Fruit fly (Drosophila melanogaster): ENCODE measurements around the gene CG31510.
A peak's percentile ranks its signal among the peaks of the same experiment; 100 is the strongest.

Gene CG31510

dm6 chr3R:25127231-25127689 lies 4.5 kb upstream of the CG31510 start, which contains the start of the genes Mocs2A, Mocs2B and Clbn (continued):
- no peak for TF ChIP-seq cato (GFP tag; optimal IDR thresholded peaks at IDR 0.05; ENCODE audit: borderline replicate concordance)
- TF ChIP-seq CG15601 (tag; optimal IDR thresholded peaks at IDR 0.05) = no peak
- peak; percentile 81 for TF ChIP-seq knrl (GFP tag; IDR thresholded peaks at IDR 0.05; ENCODE audit: partially characterized antibody)
- no peak for TF ChIP-seq CG9437 (GFP tag; optimal IDR thresholded peaks at IDR 0.05)
- peak; percentile 60; the same call in 1 of the 2 replicates for TF ChIP-seq nerfin-2 (GFP tag; IDR thresholded peaks at IDR 0.05; ENCODE audit: partially characterized antibody)
- TF ChIP-seq CG13424 (tag; optimal IDR thresholded peaks at IDR 0.05) = no peak
- TF ChIP-seq lab (GFP tag; optimal IDR thresholded peaks at IDR 0.05) = no peak
- peak; percentile 28 for TF ChIP-seq CG14710 (tag; optimal IDR thresholded peaks at IDR 0.05)
- TF ChIP-seq Dll (GFP tag; IDR thresholded peaks at IDR 0.05; ENCODE audit: partially characterized antibody) = peak; percentile 91
- TF ChIP-seq Xrp1 (GFP tag; IDR thresholded peaks at IDR 0.05) = no peak
- TF ChIP-seq ewg (GFP tag; optimal IDR thresholded peaks at IDR 0.05) = no peak
- no peak for TF ChIP-seq mam (GFP tag; optimal IDR thresholded peaks at IDR 0.05)
- TF ChIP-seq Med (GFP tag) = peak; percentile 19
- TF ChIP-seq Gug (GFP tag; IDR thresholded peaks at IDR 0.05) = no peak
- TF ChIP-seq nmo (GFP tag; optimal IDR thresholded peaks at IDR 0.05) = peak; percentile 14
- TF ChIP-seq corto (GFP tag; optimal IDR thresholded peaks at IDR 0.05) = no peak
- TF ChIP-seq Fer3 (tag; optimal IDR thresholded peaks at IDR 0.05) = no peak
- TF ChIP-seq ttk (GFP tag; IDR thresholded peaks at IDR 0.05) = no peak
- TF ChIP-seq ro (GFP tag; IDR thresholded peaks at IDR 0.05) = no peak
- no peak for TF ChIP-seq H2.0 (GFP tag; IDR thresholded peaks at IDR 0.05)
- TF ChIP-seq Atf3 (GFP tag; optimal IDR thresholded peaks at IDR 0.05) = no peak
- TF ChIP-seq CG3163 (GFP tag; optimal IDR thresholded peaks at IDR 0.05) = no peak
- TF ChIP-seq unc-4 (GFP tag; IDR thresholded peaks at IDR 0.05; ENCODE audit: partially characterized antibody) = peak; percentile 84
- peak; percentile 77 for TF ChIP-seq CG34224 (GFP tag; IDR thresholded peaks at IDR 0.05; ENCODE audit: partially characterized antibody)
- TF ChIP-seq CG10267 (tag; optimal IDR thresholded peaks at IDR 0.05) = peak; percentile 18
- TF ChIP-seq CG2678 (tag; optimal IDR thresholded peaks at IDR 0.05) = no peak
- no peak for TF ChIP-seq fd3F (GFP tag; optimal IDR thresholded peaks at IDR 0.05)
- no peak for TF ChIP-seq CG13296 (GFP tag; optimal IDR thresholded peaks at IDR 0.05)
- TF ChIP-seq h (optimal IDR thresholded peaks at IDR 0.05) = no peak
- no peak for TF ChIP-seq CG4328 (GFP tag; optimal IDR thresholded peaks at IDR 0.05)
- TF ChIP-seq dmrt11E (tag; optimal IDR thresholded peaks at IDR 0.05) = no peak
- peak; percentile 48 for TF ChIP-seq pzg (GFP tag; optimal IDR thresholded peaks at IDR 0.05)
- TF ChIP-seq dati (GFP tag; IDR thresholded peaks at IDR 0.05) = no peak
- no peak for TF ChIP-seq CG15696 (tag; optimal IDR thresholded peaks at IDR 0.05)
- TF ChIP-seq Dad (GFP tag; optimal IDR thresholded peaks at IDR 0.05) = no peak
- TF ChIP-seq tna (GFP tag; IDR thresholded peaks at IDR 0.05; ENCODE audit: partially characterized antibody) = peak; percentile 26; the same call in 1 of the 2 replicates
- peak; percentile 80 for TF ChIP-seq sens (GFP tag)
- TF ChIP-seq zfh1 (GFP tag; IDR thresholded peaks at IDR 0.05) = no peak
- TF ChIP-seq CG17361 (GFP tag; IDR thresholded peaks at IDR 0.05) = no peak
- TF ChIP-seq dpn (GFP tag; optimal IDR thresholded peaks at IDR 0.05) = no peak
- TF ChIP-seq stwl (tag; optimal IDR thresholded peaks at IDR 0.05) = peak; percentile 18
- TF ChIP-seq Eip74EF (GFP tag; optimal IDR thresholded peaks at IDR 0.05) = no peak
